Worm (Caenorhabditis elegans): ENCODE data around the gene clec-171.

DNA sequence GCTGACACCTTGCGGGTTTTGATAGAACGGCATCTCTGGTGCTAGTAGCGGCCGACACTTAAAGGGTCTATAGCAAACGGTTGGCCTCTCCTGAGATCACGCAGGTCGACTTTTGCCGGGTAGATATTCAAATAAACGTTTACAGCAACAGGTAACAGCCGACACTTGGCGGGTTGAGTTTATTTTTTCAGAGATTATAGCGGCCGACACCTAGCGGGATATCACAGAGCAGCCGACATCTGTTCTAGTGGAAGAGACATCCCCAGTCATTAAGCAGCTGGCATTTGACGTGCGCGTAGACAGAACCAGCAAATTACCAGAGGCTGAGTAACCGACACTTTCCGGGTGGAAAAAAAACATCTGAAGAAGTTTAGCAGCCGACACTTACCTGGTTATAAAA lies 34.3 kb upstream of the clec-171 start:
- TF ChIP-seq ztf-26 (tag; optimal IDR thresholded peaks at IDR 0.05) (no peak), ama-1 (optimal IDR thresholded peaks at IDR 0.05) (no peak), ama-1 (GFP tag; optimal IDR thresholded peaks at IDR 0.05) (no peak), ets-4 (GFP tag; optimal IDR thresholded peaks at IDR 0.05) (no peak), unc-62 (GFP tag; optimal IDR thresholded peaks at IDR 0.05) (no peak), F57A8.1 (GFP tag; optimal IDR thresholded peaks at IDR 0.05) (no peak), sea-2 (GFP tag; IDR thresholded peaks at IDR 0.05) (no peak)
